Worm (Caenorhabditis elegans): ENCODE results near the gene asp-12.

DNA sequence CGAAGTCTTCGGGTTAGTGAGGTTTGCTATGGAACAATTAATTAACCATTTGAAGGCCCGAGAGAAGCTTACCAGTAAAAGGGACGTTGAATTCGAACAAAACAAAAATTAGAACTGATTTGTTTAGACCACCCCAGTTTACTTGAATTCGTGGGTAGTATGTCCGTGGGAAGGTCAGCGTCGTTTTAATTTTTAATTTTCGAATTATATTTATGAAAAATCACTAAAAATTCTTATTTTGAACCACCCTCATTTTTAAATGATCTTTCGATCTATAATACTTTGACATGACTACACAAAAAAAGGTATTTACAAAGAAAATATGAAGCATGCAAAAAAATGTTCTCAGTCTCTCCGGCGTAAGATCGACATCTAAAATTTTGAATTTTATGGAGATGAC is 23.6 kb upstream of the asp-12 start, which contains the start of gene C16D9.5:
- no peak for TF ChIP-seq nhr-84 (tag; optimal IDR thresholded peaks at IDR 0.05)
- no peak for TF ChIP-seq lsy-2 (tag; optimal IDR thresholded peaks at IDR 0.05)
- no peak for TF ChIP-seq elt-3 (tag; optimal IDR thresholded peaks at IDR 0.05)
